Worm (Caenorhabditis elegans): ENCODE measurements around the gene M04B2.2.
A peak's percentile ranks its signal among the peaks of the same experiment; 100 is the strongest.

The M04B2.2 gene

DNA sequence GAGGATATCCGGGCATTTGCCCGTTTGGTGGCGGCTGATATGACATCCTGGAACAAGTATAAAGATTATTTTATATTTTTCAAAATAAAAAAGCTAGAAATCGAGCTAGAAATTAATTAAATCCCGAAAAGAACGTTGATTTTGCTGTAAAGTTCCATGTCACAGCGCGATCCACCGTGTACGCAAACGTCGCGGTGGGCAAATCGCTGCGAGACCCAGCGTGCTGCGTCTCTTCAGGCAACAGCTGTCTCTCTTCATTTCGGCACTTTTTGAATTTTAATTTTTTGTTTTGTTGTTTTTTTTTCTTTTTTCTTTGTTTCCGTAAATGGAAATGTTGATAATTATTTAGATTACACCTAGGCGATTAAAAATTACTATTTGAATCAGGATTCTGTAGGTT is 38.3 kb downstream of the M04B2.2 start, which contains the start of gene sec-24.1 (continued):
- TF ChIP-seq F13H6.1 (tag; optimal IDR thresholded peaks at IDR 0.05): no peak
- no peak for TF ChIP-seq npax-4 (tag; optimal IDR thresholded peaks at IDR 0.05)
- TF ChIP-seq nhr-11 (tag; optimal IDR thresholded peaks at IDR 0.05): no peak
- TF ChIP-seq pros-1 (tag; optimal IDR thresholded peaks at IDR 0.05): no peak
- no peak for TF ChIP-seq T23F11.4 (GFP tag; optimal IDR thresholded peaks at IDR 0.05)
- TF ChIP-seq mec-3 (tag; optimal IDR thresholded peaks at IDR 0.05; ENCODE audit: borderline replicate concordance): no peak
- TF ChIP-seq sdc-2 (tag; optimal IDR thresholded peaks at IDR 0.05): no peak
- TF ChIP-seq ceh-6 (GFP tag; optimal IDR thresholded peaks at IDR 0.05): no peak
- peak; percentile 94 for TF ChIP-seq nfya-1 (tag; optimal IDR thresholded peaks at IDR 0.05)
- no peak for TF ChIP-seq ttx-3 (tag; optimal IDR thresholded peaks at IDR 0.05)
- TF ChIP-seq hlh-13 (GFP tag; optimal IDR thresholded peaks at IDR 0.05): no peak
- no peak for TF ChIP-seq ceh-30 (tag; optimal IDR thresholded peaks at IDR 0.05)
- TF ChIP-seq zip-5 (tag; optimal IDR thresholded peaks at IDR 0.05): no peak
- no peak for TF ChIP-seq dmd-4 (tag; optimal IDR thresholded peaks at IDR 0.05; ENCODE audit: borderline replicate concordance)
- peak; percentile 75 for TF ChIP-seq tbx-2 (tag; optimal IDR thresholded peaks at IDR 0.05)
- TF ChIP-seq ceh-18 (tag; optimal IDR thresholded peaks at IDR 0.05): peak; percentile 18
- peak; percentile 51 for TF ChIP-seq pat-9 (tag; optimal IDR thresholded peaks at IDR 0.05)
- no peak for TF ChIP-seq sox-4 (tag; optimal IDR thresholded peaks at IDR 0.05)
- TF ChIP-seq ceh-9 (tag; optimal IDR thresholded peaks at IDR 0.05): no peak

DNA sequence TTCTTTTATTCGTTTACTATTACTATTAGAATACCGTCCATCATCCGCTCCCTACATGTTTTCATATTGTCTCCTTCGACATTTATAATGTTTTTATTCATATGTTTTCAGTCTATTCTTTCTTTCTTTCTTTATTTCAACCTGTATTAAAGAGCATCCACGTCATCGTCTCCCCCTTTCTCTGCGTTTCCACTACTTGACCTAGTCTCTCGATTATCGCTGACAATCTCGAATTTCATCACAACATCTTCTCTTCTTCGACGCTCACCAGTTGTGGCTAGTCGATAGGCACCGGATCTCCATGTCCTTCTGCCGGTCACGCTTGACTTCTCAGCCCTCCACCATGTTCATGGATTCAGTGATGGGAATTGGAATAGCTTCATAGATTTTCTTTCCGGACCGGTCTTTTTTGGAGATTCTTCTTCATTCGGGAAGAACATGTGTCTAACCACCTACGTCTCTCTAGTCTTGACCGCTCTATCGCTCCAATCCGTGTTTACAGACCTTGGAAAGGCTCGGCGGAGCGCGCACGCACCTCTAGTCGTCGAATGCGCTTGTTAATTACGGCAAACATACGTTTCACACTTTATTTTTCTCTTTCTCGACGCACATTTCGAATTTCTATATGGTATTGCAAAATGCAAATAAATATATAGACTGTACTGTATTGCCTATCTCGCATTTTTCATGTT is 40.5 kb downstream of the M04B2.2 start:
- TF ChIP-seq che-1 (tag; optimal IDR thresholded peaks at IDR 0.05) (no peak), ceh-34 (tag; optimal IDR thresholded peaks at IDR 0.05) (peak; percentile 30), sdc-2 (tag; optimal IDR thresholded peaks at IDR 0.05) (peak; percentile 33)

- TF ChIP-seq pqm-1 (tag; optimal IDR thresholded peaks at IDR 0.05): no peak
- no peak for TF ChIP-seq ets-4 (tag; optimal IDR thresholded peaks at IDR 0.05)
- TF ChIP-seq tbx-2 (tag; optimal IDR thresholded peaks at IDR 0.05): no peak
- TF ChIP-seq ceh-31 (tag; optimal IDR thresholded peaks at IDR 0.05): no peak
- no peak for TF ChIP-seq ama-1 (optimal IDR thresholded peaks at IDR 0.05)
- no peak for TF ChIP-seq ceh-24 (tag; optimal IDR thresholded peaks at IDR 0.05)
- no peak for TF ChIP-seq ceh-14 (tag; optimal IDR thresholded peaks at IDR 0.05)
- TF ChIP-seq mec-3 (tag; optimal IDR thresholded peaks at IDR 0.05; ENCODE audit: borderline replicate concordance): no peak
- no peak for TF ChIP-seq ceh-9 (tag; optimal IDR thresholded peaks at IDR 0.05)
- TF ChIP-seq lim-6 (tag; optimal IDR thresholded peaks at IDR 0.05): no peak
- TF ChIP-seq ceh-19 (GFP tag; optimal IDR thresholded peaks at IDR 0.05): no peak
- no peak for TF ChIP-seq odd-2 (tag; optimal IDR thresholded peaks at IDR 0.05)
- no peak for TF ChIP-seq fax-1 (tag; optimal IDR thresholded peaks at IDR 0.05)
- no peak for TF ChIP-seq pha-2 (tag; optimal IDR thresholded peaks at IDR 0.05)
- TF ChIP-seq ztf-16 (tag; optimal IDR thresholded peaks at IDR 0.05): no peak
- TF ChIP-seq hlh-13 (GFP tag; optimal IDR thresholded peaks at IDR 0.05): no peak
- TF ChIP-seq lin-11 (tag; optimal IDR thresholded peaks at IDR 0.05): no peak
- no peak for TF ChIP-seq hlh-30 (tag; optimal IDR thresholded peaks at IDR 0.05; ENCODE audit: insufficient read depth)
These were observed 41.9 kb downstream of the M04B2.2 start for ce11 chrIV:11569795-11570194.

DNA sequence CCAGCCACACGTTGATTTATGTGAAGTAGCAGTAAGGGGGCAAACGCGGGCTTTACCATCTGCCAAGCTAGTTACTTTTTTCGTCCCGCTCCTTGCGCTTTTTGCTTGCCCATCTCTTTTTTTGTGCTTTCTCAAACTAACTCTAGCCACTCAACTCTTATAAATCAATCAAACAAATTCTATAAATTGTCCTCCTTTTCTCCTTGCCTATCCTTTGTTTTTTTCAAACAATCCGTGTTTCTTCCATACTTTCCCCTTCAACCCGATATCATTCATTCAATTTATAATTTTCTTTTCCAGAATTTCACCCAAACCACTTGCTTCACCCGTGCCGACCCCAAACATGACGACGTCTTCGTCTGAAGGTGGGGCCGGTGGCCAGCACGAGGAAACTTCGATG is 42.3 kb downstream of the M04B2.2 start, which contains the start of gene srgp-1:
TSS of gene srgp-1 (plus strand) at position 301 of the 400 bp plus-strand sequence.
- TF ChIP-seq fax-1 (tag; optimal IDR thresholded peaks at IDR 0.05): no peak
- TF ChIP-seq pha-2 (tag; optimal IDR thresholded peaks at IDR 0.05): no peak
- no peak for TF ChIP-seq dmd-4 (tag; optimal IDR thresholded peaks at IDR 0.05; ENCODE audit: borderline replicate concordance)
- no peak for TF ChIP-seq pax-1 (tag; optimal IDR thresholded peaks at IDR 0.05)
- TF ChIP-seq tbx-7 (tag; optimal IDR thresholded peaks at IDR 0.05): no peak
- TF ChIP-seq C38D4.7 (GFP tag; optimal IDR thresholded peaks at IDR 0.05): no peak
- no peak for TF ChIP-seq T23F11.4 (GFP tag; optimal IDR thresholded peaks at IDR 0.05)
- TF ChIP-seq K02D7.2 (tag; optimal IDR thresholded peaks at IDR 0.05): no peak
- no peak for TF ChIP-seq ceh-6 (GFP tag; optimal IDR thresholded peaks at IDR 0.05)
- no peak for TF ChIP-seq ceh-22 (tag; optimal IDR thresholded peaks at IDR 0.05)
- TF ChIP-seq ceh-9 (tag; optimal IDR thresholded peaks at IDR 0.05): no peak
- TF ChIP-seq unc-55 (GFP tag; optimal IDR thresholded peaks at IDR 0.05): no peak
- no peak for TF ChIP-seq nhr-11 (tag; optimal IDR thresholded peaks at IDR 0.05)
- TF ChIP-seq hlh-13 (GFP tag; optimal IDR thresholded peaks at IDR 0.05): no peak
- TF ChIP-seq pros-1 (tag; optimal IDR thresholded peaks at IDR 0.05): no peak

All from whole organism, late embryonic.